Fruit fly (Drosophila melanogaster) whole organism, embryonic: ENCODE results near the gene CG15480.

ENCODE experiments used
- fru ChIP-seq: fragments of >200 bp; optimal IDR thresholded peaks from 2 replicates; lab custom pipeline; 2017
- oc ChIP-seq: fragments of 200-800 bp; sonication (Bioruptor generic); optimal IDR thresholded peaks from 2 replicates; lab custom pipeline; 2018; ENCODE audit warnings: missing biosample characterization, mild to moderate bottlenecking, missing genetic modification characterization, moderate library complexity

dm6 chr2L:13265776-13266175, 40.7 kb upstream of the CG15480 start, which contains the start of gene CG31848:
- no peak for TF ChIP-seq oc
- no peak for TF ChIP-seq fru (lab: Kevin White, UChicago)
